Worm (Caenorhabditis elegans): ENCODE results near the gene mec-3.

Gene mec-3

ce11 chrIV:10501550-10502240 lies 40.0 kb upstream of the mec-3 start, which contains the start of gene tax-6:
Gene tax-6, minus strand, starts transcription at chrIV:10501600.
- peak; percentile 7 for TF ChIP-seq ces-1 (GFP tag; optimal IDR thresholded peaks at IDR 0.05)
- no peak for TF ChIP-seq blmp-1 (tag; optimal IDR thresholded peaks at IDR 0.05)

- peak; percentile 75 for TF ChIP-seq ces-1 (GFP tag; optimal IDR thresholded peaks at IDR 0.05)
- no peak for TF ChIP-seq elt-3 (tag; optimal IDR thresholded peaks at IDR 0.05)
Measured at ce11 chrIV:10500481-10500880, 38.8 kb upstream of the mec-3 start.

DNA sequence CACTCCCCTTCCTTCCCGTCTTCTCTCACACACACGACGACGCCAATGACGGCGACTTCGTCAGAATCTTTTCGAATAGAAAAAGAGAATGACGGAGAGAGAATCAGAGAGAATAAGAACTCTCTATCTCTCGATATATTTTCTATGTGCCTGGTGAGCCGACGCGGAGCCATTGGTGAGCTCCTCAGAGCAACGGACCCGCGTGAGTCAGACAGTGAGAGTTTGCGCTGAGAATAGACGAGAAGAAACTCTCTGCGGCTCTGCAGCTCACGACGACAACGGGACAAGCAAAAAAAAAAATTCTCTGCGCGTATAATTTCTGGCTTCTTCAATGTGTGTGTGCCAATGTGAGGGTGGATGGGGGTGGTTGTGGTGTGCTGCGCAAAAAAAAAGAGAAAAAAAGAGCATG lies 38.3 kb upstream of the mec-3 start:
- TF ChIP-seq sptf-1 (tag; optimal IDR thresholded peaks at IDR 0.05): peak; percentile 36
- TF ChIP-seq ces-1 (GFP tag; optimal IDR thresholded peaks at IDR 0.05): peak; percentile 22
- TF ChIP-seq hlh-1 (tag; optimal IDR thresholded peaks at IDR 0.05): no peak
- TF ChIP-seq mls-2 (tag; optimal IDR thresholded peaks at IDR 0.05): peak; percentile 9
- peak; percentile 7 for TF ChIP-seq mep-1 (tag; optimal IDR thresholded peaks at IDR 0.05)
- no peak for TF ChIP-seq ham-2 (GFP tag; optimal IDR thresholded peaks at IDR 0.05)
- TF ChIP-seq nhr-2 (tag; optimal IDR thresholded peaks at IDR 0.05): no peak
- peak; percentile 17 for TF ChIP-seq unc-62 (GFP tag; optimal IDR thresholded peaks at IDR 0.05)
- no peak for TF ChIP-seq nhr-76 (tag; optimal IDR thresholded peaks at IDR 0.05)

- TF ChIP-seq M03D4.4 (tag; optimal IDR thresholded peaks at IDR 0.05) (no peak), lin-32 (GFP tag; optimal IDR thresholded peaks at IDR 0.05) (no peak), bed-3 (GFP tag; optimal IDR thresholded peaks at IDR 0.05) (no peak), unc-62 (GFP tag; optimal IDR thresholded peaks at IDR 0.05) (no peak), ztf-11 (tag; optimal IDR thresholded peaks at IDR 0.05) (no peak), ceh-39 (tag; optimal IDR thresholded peaks at IDR 0.05) (no peak), unc-39 (tag; optimal IDR thresholded peaks at IDR 0.05) (no peak), nhr-28 (tag; optimal IDR thresholded peaks at IDR 0.05) (no peak), lsy-2 (tag; optimal IDR thresholded peaks at IDR 0.05) (no peak), elt-1 (tag; optimal IDR thresholded peaks at IDR 0.05; ENCODE audit: borderline replicate concordance, insufficient read depth) (no peak)
Measured at ce11 chrIV:10498401-10498800, 36.7 kb upstream of the mec-3 start.

DNA sequence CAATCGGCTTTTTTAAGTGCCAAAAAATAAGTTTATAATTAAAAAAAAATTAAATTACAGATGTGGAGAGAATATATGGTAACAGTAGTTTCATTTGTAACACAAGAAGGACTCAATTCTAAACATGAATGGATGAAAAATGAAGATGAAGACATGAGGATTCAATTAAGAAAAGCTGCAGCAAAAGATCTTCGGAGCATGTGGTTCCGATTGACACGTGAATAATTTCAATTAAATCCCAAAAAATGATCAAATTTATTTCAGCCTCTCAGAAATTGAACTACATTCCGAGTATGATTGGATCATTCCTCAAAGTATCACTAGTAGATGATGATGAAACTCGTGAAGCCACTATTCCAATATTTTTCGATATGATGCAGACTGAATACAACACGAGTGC lies 27.7 kb upstream of the mec-3 start:
- TF ChIP-seq nhr-28 (tag; optimal IDR thresholded peaks at IDR 0.05) (no peak), lin-32 (GFP tag; optimal IDR thresholded peaks at IDR 0.05) (no peak), flh-1 (GFP tag; optimal IDR thresholded peaks at IDR 0.05) (no peak), cnd-1 (tag; optimal IDR thresholded peaks at IDR 0.05) (no peak), bed-3 (GFP tag; optimal IDR thresholded peaks at IDR 0.05) (no peak), mab-5 (tag; optimal IDR thresholded peaks at IDR 0.05) (no peak), lsy-2 (tag; optimal IDR thresholded peaks at IDR 0.05) (no peak), ceh-83 (GFP tag; optimal IDR thresholded peaks at IDR 0.05) (no peak), M03D4.4 (tag; optimal IDR thresholded peaks at IDR 0.05) (no peak), mep-1 (tag; optimal IDR thresholded peaks at IDR 0.05) (no peak), nhr-2 (tag; optimal IDR thresholded peaks at IDR 0.05) (no peak), sptf-1 (tag; optimal IDR thresholded peaks at IDR 0.05) (no peak), nhr-237 (tag; optimal IDR thresholded peaks at IDR 0.05) (no peak), ces-1 (GFP tag; optimal IDR thresholded peaks at IDR 0.05) (no peak), snpc-4 (tag; optimal IDR thresholded peaks at IDR 0.05) (no peak), ztf-11 (tag; optimal IDR thresholded peaks at IDR 0.05) (no peak), pha-4 (tag; optimal IDR thresholded peaks at IDR 0.05) (no peak), hlh-1 (tag; optimal IDR thresholded peaks at IDR 0.05) (no peak), nhr-12 (tag; optimal IDR thresholded peaks at IDR 0.05) (no peak), elt-3 (tag; optimal IDR thresholded peaks at IDR 0.05) (no peak)

- TF ChIP-seq sptf-1 (tag; optimal IDR thresholded peaks at IDR 0.05): peak; percentile 54
- peak; percentile 33 for TF ChIP-seq lin-13 (tag; optimal IDR thresholded peaks at IDR 0.05)
- TF ChIP-seq pha-4 (tag; optimal IDR thresholded peaks at IDR 0.05): peak; percentile 25
- no peak for TF ChIP-seq nhr-28 (tag; optimal IDR thresholded peaks at IDR 0.05)
- TF ChIP-seq mep-1 (tag; optimal IDR thresholded peaks at IDR 0.05): peak; percentile 24
- TF ChIP-seq M03D4.4 (tag; optimal IDR thresholded peaks at IDR 0.05): peak; percentile 22
- peak; percentile 36 for TF ChIP-seq cnd-1 (tag; optimal IDR thresholded peaks at IDR 0.05)
- peak; percentile 39 for TF ChIP-seq ces-1 (GFP tag; optimal IDR thresholded peaks at IDR 0.05)
- TF ChIP-seq ceh-83 (GFP tag; optimal IDR thresholded peaks at IDR 0.05): no peak
Measured at ce11 chrIV:10483607-10484117, 22.0 kb upstream of the mec-3 start, which contains the start of the genes F01D4.5 and ced-5. Gene F01D4.5, minus strand, starts transcription at chrIV:10483657. Gene ced-5, plus strand, starts transcription at chrIV:10484110.

All from whole organism, mixed stage, embryonic.